Worm (Caenorhabditis elegans) whole organism, L4 larva: ENCODE data around the gene col-126.

ENCODE experiments used
- D1046.2 ChIP-seq: fragments of 200-800 bp; sonication (Bioruptor generic); IDR thresholded peaks from 2 replicates; pipeline ENCODE4 v1.3.6; 2022; ENCODE audit warnings: missing genetic modification characterization, missing compliant biosample characterization
- R02D3.7 ChIP-seq: fragments of 150-350 bp; sonication (generic microtip); optimal IDR thresholded peaks from 3 replicates; lab custom pipeline; 2014; ENCODE audit warnings: missing biosample characterization, missing genetic modification characterization
- Y105C5A.15 ChIP-seq: fragments of 200-800 bp; sonication (Bioruptor generic); IDR thresholded peaks from 2 replicates; pipeline ENCODE4 v1.3.6; 2022; ENCODE audit warnings: missing genetic modification characterization, missing compliant biosample characterization
- ZK337.2 ChIP-seq: fragments of 200-800 bp; sonication (Bioruptor generic); IDR thresholded peaks from 2 replicates; pipeline ENCODE4 v1.3.6; 2022; ENCODE audit warnings: missing genetic modification reagents, missing genetic modification characterization, missing compliant biosample characterization
- ceh-20 ChIP-seq: fragments of 200-800 bp; sonication (Bioruptor generic); IDR thresholded peaks from 2 replicates; pipeline ENCODE4 v1.3.6; 2022; ENCODE audit warnings: missing genetic modification reagents, missing genetic modification characterization, missing compliant biosample characterization
- ceh-28 ChIP-seq: fragments of 150-350 bp; optimal IDR thresholded peaks from 2 replicates; lab custom pipeline; 2014; ENCODE audit warnings: missing biosample characterization, missing genetic modification reagents, missing genetic modification characterization
- cey-2 ChIP-seq: sonication (generic microtip); optimal IDR thresholded peaks from 3 replicates; lab custom pipeline; 2017; ENCODE audit warnings: missing genetic modification characterization, mild to moderate bottlenecking, missing compliant biosample characterization, antibody characterized with exemption, borderline replicate concordance; ENCODE audit not compliant: insufficient read depth
- ctbp-1 ChIP-seq: fragments of 200-800 bp; sonication (Bioruptor generic); IDR thresholded peaks from 2 replicates; pipeline ENCODE4 v1.3.6; 2022; ENCODE audit warnings: missing genetic modification reagents, missing genetic modification characterization, missing compliant biosample characterization
- daf-16 ChIP-seq, 3 experiments: sonication (generic microtip); optimal IDR thresholded peaks; 2 replicates each; lab custom pipeline; 2016 to 2017; ENCODE audit warnings: missing genetic modification characterization in 3 of 3, missing genetic modification reagents in 3 of 3, mild to moderate bottlenecking in 2 of 3, missing compliant biosample characterization in 2 of 3, missing biosample characterization in 1 of 3, moderate library complexity in 1 of 3
- daf-19 ChIP-seq: fragments of 200-800 bp; sonication (Bioruptor generic); conservative IDR thresholded peaks from 2 replicates; pipeline ENCODE4 v1.3.6; 2022; ENCODE audit warnings: missing genetic modification characterization, missing compliant biosample characterization
- daf-8 ChIP-seq: fragments of 200-800 bp; sonication (Bioruptor generic); IDR thresholded peaks from 2 replicates; pipeline ENCODE4 v1.3.6; 2022; ENCODE audit warnings: missing genetic modification characterization, missing compliant biosample characterization
- dmd-6 ChIP-seq: fragments of 200-800 bp; sonication (Bioruptor generic); IDR thresholded peaks from 2 replicates; pipeline ENCODE4 v1.3.6; 2022; ENCODE audit warnings: missing genetic modification reagents, missing genetic modification characterization, missing compliant biosample characterization
- duxl-1 ChIP-seq: sonication (generic microtip); optimal IDR thresholded peaks from 2 replicates; lab custom pipeline; 2016; ENCODE audit warnings: mild to moderate bottlenecking, missing genetic modification characterization, moderate library complexity, missing compliant biosample characterization; ENCODE audit not compliant: poor library complexity
- dve-1 ChIP-seq: sonication (generic microtip); optimal IDR thresholded peaks from 2 replicates; lab custom pipeline; 2017; ENCODE audit warnings: antibody characterized with exemption, mild to moderate bottlenecking, missing genetic modification characterization, missing compliant biosample characterization; ENCODE audit not compliant: insufficient read depth
- egl-27 ChIP-seq: sonication (generic microtip); optimal IDR thresholded peaks from 3 replicates; lab custom pipeline; 2017; ENCODE audit warnings: missing biosample characterization, missing genetic modification reagents, missing genetic modification characterization
- egl-43 ChIP-seq: fragments of 200-800 bp; sonication (Bioruptor generic); IDR thresholded peaks from 2 replicates; pipeline ENCODE4 v1.3.6; 2022; ENCODE audit warnings: missing genetic modification reagents, missing genetic modification characterization, missing compliant biosample characterization
- hif-1 ChIP-seq, 2 experiments: sonication (generic microtip); optimal IDR thresholded peaks; 2 replicates each; lab custom pipeline; 2016 to 2017; ENCODE audit warnings: missing compliant biosample characterization in 2 of 2, missing genetic modification characterization in 2 of 2, missing genetic modification reagents in 2 of 2, missing genotype in 2 of 2, mild to moderate bottlenecking in 1 of 2
- lin-13 ChIP-seq: fragments of 150-350 bp; optimal IDR thresholded peaks from 2 replicates; lab custom pipeline; 2014; ENCODE audit warnings: missing biosample characterization, missing genetic modification reagents, missing genetic modification characterization
- lin-29 ChIP-seq: fragments of 200-800 bp; sonication (Bioruptor generic); IDR thresholded peaks from 2 replicates; pipeline ENCODE4 v1.3.6; 2022; ENCODE audit warnings: missing genetic modification reagents, missing genetic modification characterization, missing compliant biosample characterization
- lin-38 ChIP-seq: fragments of 200-800 bp; sonication (Bioruptor generic); IDR thresholded peaks from 2 replicates; pipeline ENCODE4 v1.3.6; 2022; ENCODE audit warnings: missing genetic modification reagents, missing genetic modification characterization, missing compliant biosample characterization
- lsy-2 ChIP-seq, 2 experiments: fragments of 150-350 bp in 1 of 2; sonication (generic microtip) in 1 of 2; optimal IDR thresholded peaks; 2 replicates each; lab custom pipeline; 2014 to 2017; ENCODE audit warnings: missing biosample characterization in 2 of 2, missing genetic modification characterization in 2 of 2
- mes-2 ChIP-seq: sonication (generic microtip); optimal IDR thresholded peaks from 2 replicates; lab custom pipeline; 2016; ENCODE audit warnings: missing genotype, mild to moderate bottlenecking, missing genetic modification characterization, missing compliant biosample characterization; ENCODE audit not compliant: poor library complexity, severe bottlenecking
- mxl-2 ChIP-seq: fragments of 200-800 bp; sonication (Bioruptor generic); conservative IDR thresholded peaks from 2 replicates; pipeline ENCODE4 v1.3.6; 2022; ENCODE audit warnings: missing genetic modification reagents, missing genetic modification characterization, missing compliant biosample characterization
- mxl-3 ChIP-seq: fragments of 200-800 bp; sonication (Bioruptor generic); optimal IDR thresholded peaks from 2 replicates; lab custom pipeline; 2018; ENCODE audit warnings: mild to moderate bottlenecking, missing genetic modification characterization, missing compliant biosample characterization
- nhr-102 ChIP-seq: sonication (generic microtip); optimal IDR thresholded peaks from 2 replicates; lab custom pipeline; 2016; ENCODE audit warnings: mild to moderate bottlenecking, missing genetic modification characterization, moderate library complexity, missing compliant biosample characterization
- nhr-28 ChIP-seq: fragments of 150-350 bp; optimal IDR thresholded peaks from 2 replicates; lab custom pipeline; 2014; ENCODE audit warnings: missing biosample characterization, missing genetic modification characterization
- nhr-42 ChIP-seq: fragments of 200-800 bp; sonication (Bioruptor generic); IDR thresholded peaks from 2 replicates; pipeline ENCODE4 v1.3.6; 2022; ENCODE audit warnings: missing genetic modification characterization, missing compliant biosample characterization
- pha-4 ChIP-seq, 2 experiments: fragments of 150-350 bp in 1 of 2; fragments of 200-800 bp in 1 of 2; sonication (Bioruptor generic) in 1 of 2; IDR thresholded peaks in 1 of 2; optimal IDR thresholded peaks in 1 of 2; 2 replicates each; pipeline versions ENCODE4 v1.3.6 to Lab custom; 2014 to 2022; ENCODE audit warnings: missing genetic modification characterization in 2 of 2, missing genetic modification reagents in 2 of 2, missing biosample characterization in 1 of 2, missing compliant biosample characterization in 1 of 2
- php-3 ChIP-seq: fragments of 200-800 bp; sonication (Bioruptor generic); IDR thresholded peaks from 2 replicates; pipeline ENCODE4 v1.3.6; 2022; ENCODE audit warnings: missing genetic modification reagents, missing genetic modification characterization, missing compliant biosample characterization
- saeg-2 ChIP-seq: fragments of 200-800 bp; sonication (Bioruptor generic); IDR thresholded peaks from 2 replicates; pipeline ENCODE4 v1.3.6; 2022; ENCODE audit warnings: missing genetic modification reagents, missing genetic modification characterization, missing compliant biosample characterization
- set-16 ChIP-seq: fragments of 200-800 bp; sonication (Bioruptor generic); IDR thresholded peaks from 2 replicates; pipeline ENCODE4 v1.3.6; 2022; ENCODE audit warnings: missing genetic modification reagents, missing genetic modification characterization, missing compliant biosample characterization
- snpc-4 ChIP-seq: fragments of 150-350 bp; optimal IDR thresholded peaks from 2 replicates; lab custom pipeline; 2014; ENCODE audit warnings: missing biosample characterization, missing genetic modification characterization
- unc-130 ChIP-seq: sonication (generic microtip); optimal IDR thresholded peaks from 2 replicates; lab custom pipeline; 2016; ENCODE audit warnings: missing genetic modification reagents, missing genetic modification characterization, missing compliant biosample characterization
- unc-62 ChIP-seq, 3 experiments: fragments of 150-350 bp in 1 of 3; sonication (generic microtip); optimal IDR thresholded peaks in 2 of 3; peaks in 1 of 3; 1 replicate in 1 of 3; 2 replicates in 2 of 3; lab custom pipeline; 2014 to 2017; ENCODE audit warnings: missing biosample characterization in 3 of 3, missing genetic modification characterization in 3 of 3, missing genetic modification reagents in 3 of 3, missing genotype in 1 of 3
- zag-1 ChIP-seq: fragments of 150-350 bp; optimal IDR thresholded peaks from 2 replicates; lab custom pipeline; 2014; ENCODE audit warnings: missing biosample characterization, missing genetic modification characterization
- zip-2 ChIP-seq: fragments of 150-350 bp; optimal IDR thresholded peaks from 2 replicates; lab custom pipeline; 2014; ENCODE audit warnings: missing biosample characterization, missing genetic modification characterization

Gene col-126

ce11 chrIV:11284102-11284531, 20.9 kb downstream of the col-126 start (continued):
- TF ChIP-seq hif-1 (tag; optimal IDR thresholded peaks at IDR 0.05; lab: Kevin White, UChicago) (peak in 1 of 2 experiments; percentile 59), lin-13 (GFP tag; lab: Kevin White, UChicago) (peak; percentile 14), lin-29 (no peak), daf-8 (GFP tag; lab: Robert Waterston, UW) (no peak), unc-62 (GFP tag; optimal IDR thresholded peaks at IDR 0.05 in 1 of 2; lab: Kevin White, UChicago) (peak in 1 of 2 experiments; percentile 27), unc-62 (tag; optimal IDR thresholded peaks at IDR 0.05; lab: Kevin White, UChicago) (no peak), egl-27 (no peak), D1046.2 (no peak), mes-2 (peak; percentile 36), duxl-1 (tag; lab: Kevin White, UChicago) (no peak), egl-43 (GFP tag; lab: Robert Waterston, UW) (no peak), nhr-102 (tag; lab: Kevin White, UChicago) (no peak), php-3 (GFP tag; lab: Robert Waterston, UW) (peak; percentile 81), saeg-2 (GFP tag; lab: Robert Waterston, UW) (0 out of 2 replicates have a peak, but pooled peaks have one; percentile 29), snpc-4 (no peak), nhr-42 (no peak), zag-1 (tag; lab: Kevin White, UChicago) (no peak), daf-19 (GFP tag; lab: Robert Waterston, UW) (no peak), ceh-28 (tag; lab: Kevin White, UChicago) (no peak), R02D3.7 (tag; lab: Kevin White, UChicago) (no peak), mxl-3 (GFP tag; lab: Kevin White, UChicago) (peak; percentile 55), lin-38 (GFP tag; lab: Robert Waterston, UW) (no peak; the same call in 1 of the 2 replicates), nhr-28 (peak; percentile 70), set-16 (GFP tag; lab: Robert Waterston, UW) (no peak), mxl-2 (GFP tag; lab: Robert Waterston, UW) (0 out of 2 replicates have a peak, but pooled peaks have one; percentile 3), daf-16 (GFP tag; optimal IDR thresholded peaks at IDR 0.05; lab: Kevin White, UChicago) (peak in 1 of 2 experiments; percentile 92), daf-16 (tag; optimal IDR thresholded peaks at IDR 0.05; lab: Kevin White, UChicago) (peak; percentile 91), Y105C5A.15 (GFP tag; lab: Robert Waterston, UW) (no peak), unc-130 (GFP tag; lab: Kevin White, UChicago) (no peak), zip-2 (no peak), ceh-20 (GFP tag; lab: Robert Waterston, UW) (no peak), dmd-6 (GFP tag; lab: Robert Waterston, UW) (peak; percentile 89), cey-2 (tag; lab: Kevin White, UChicago) (no peak), ZK337.2 (GFP tag; lab: Robert Waterston, UW) (no peak), pha-4 (GFP tag; IDR thresholded peaks at IDR 0.05; lab: Robert Waterston, UW) (peak; percentile 72), pha-4 (tag; optimal IDR thresholded peaks at IDR 0.05; lab: Kevin White, UChicago) (peak; percentile 71), lsy-2 (tag; optimal IDR thresholded peaks at IDR 0.05; lab: Kevin White, UChicago) (no peak)
- TF ChIP-seq, all 104 proteins: peak for 28

- TF ChIP-seq unc-62 (GFP tag; optimal IDR thresholded peaks at IDR 0.05 in 1 of 2; lab: Kevin White, UChicago) (peak in 1 of 2 experiments; percentile 54), unc-62 (tag; optimal IDR thresholded peaks at IDR 0.05; lab: Kevin White, UChicago) (no peak), dve-1 (peak; percentile 47), ctbp-1 (GFP tag; lab: Robert Waterston, UW) (no peak)
Measured at ce11 chrIV:11285239-11285638, 22.0 kb downstream of the col-126 start.
